Worm (Caenorhabditis elegans) whole organism, L3 larva: ENCODE measurements around the gene cpt-6.
A peak's percentile ranks its signal among the peaks of the same experiment; 100 is the strongest.

Experiments used
- R02D3.7 ChIP-seq: fragments of 150-350 bp; optimal IDR thresholded peaks from 2 replicates; lab custom pipeline; 2014; ENCODE audit warnings: missing biosample characterization, missing genetic modification characterization
- ceh-9 ChIP-seq: sonication (generic microtip); optimal IDR thresholded peaks from 2 replicates; lab custom pipeline; 2018; ENCODE audit warnings: missing biosample characterization, missing genetic modification characterization
- daf-12 ChIP-seq: fragments of 150-350 bp; optimal IDR thresholded peaks from 2 replicates; lab custom pipeline; 2014; ENCODE audit warnings: missing biosample characterization, missing genetic modification reagents, missing genetic modification characterization
- elt-1 ChIP-seq: fragments of 150-350 bp; optimal IDR thresholded peaks from 2 replicates; lab custom pipeline; 2014; ENCODE audit warnings: missing biosample characterization, missing genetic modification characterization
- lin-15B ChIP-seq: fragments of 150-350 bp; optimal IDR thresholded peaks from 2 replicates; lab custom pipeline; 2014; ENCODE audit warnings: missing biosample characterization, missing genetic modification characterization
- lin-39 ChIP-seq: fragments of 150-350 bp; optimal IDR thresholded peaks from 2 replicates; lab custom pipeline; 2018; ENCODE audit warnings: missing biosample characterization, missing genetic modification reagents, missing genetic modification characterization
- mdl-1 ChIP-seq: fragments of 150-350 bp; optimal IDR thresholded peaks from 2 replicates; lab custom pipeline; 2014; ENCODE audit warnings: missing biosample characterization, missing genetic modification characterization
- nhr-25 ChIP-seq: sonication (generic microtip); optimal IDR thresholded peaks from 2 replicates; lab custom pipeline; 2017; ENCODE audit warnings: missing biosample characterization, missing genetic modification characterization
- nhr-43 ChIP-seq: sonication (generic microtip); optimal IDR thresholded peaks from 2 replicates; lab custom pipeline; 2016; ENCODE audit warnings: mild to moderate bottlenecking, missing genetic modification characterization, missing compliant biosample characterization; ENCODE audit not compliant: poor library complexity, severe bottlenecking
- pha-4 ChIP-seq: fragments of 150-350 bp; optimal IDR thresholded peaks from 2 replicates; lab custom pipeline; 2014; ENCODE audit warnings: missing biosample characterization, missing genetic modification reagents, missing genetic modification characterization
- sea-2 ChIP-seq: fragments of 150-350 bp; sonication (generic microtip); optimal IDR thresholded peaks from 4 replicates; lab custom pipeline; 2014; ENCODE audit warnings: missing biosample characterization, missing genetic modification reagents, missing genetic modification characterization
- skn-1 ChIP-seq: fragments of 150-350 bp; optimal IDR thresholded peaks from 2 replicates; lab custom pipeline; 2014; ENCODE audit warnings: missing biosample characterization, missing genetic modification characterization
- snpc-4 ChIP-seq: fragments of 150-350 bp; optimal IDR thresholded peaks from 2 replicates; lab custom pipeline; 2014; ENCODE audit warnings: missing biosample characterization, missing genetic modification characterization
- tbx-2 ChIP-seq: sonication (generic microtip); optimal IDR thresholded peaks from 2 replicates; lab custom pipeline; 2016; ENCODE audit warnings: mild to moderate bottlenecking, missing genetic modification characterization, missing compliant biosample characterization

DNA sequence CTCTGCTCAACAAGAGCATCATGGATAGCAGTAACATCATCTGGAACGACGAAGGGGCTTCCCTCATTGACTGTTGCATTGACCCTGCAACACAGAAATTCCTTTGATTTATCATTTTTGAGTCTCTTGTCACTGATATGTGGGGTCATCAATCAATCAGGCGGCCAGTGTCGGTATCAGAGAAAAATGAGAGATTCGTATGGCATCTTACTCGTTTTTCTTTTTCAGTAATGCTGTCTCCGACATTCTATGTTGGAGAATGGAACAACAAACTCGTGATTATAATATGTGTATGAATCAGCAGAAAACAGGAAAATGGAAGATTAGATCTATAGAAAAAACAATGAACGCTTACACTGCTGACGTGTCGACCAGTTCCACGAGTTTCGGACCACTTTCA lies 9.4 kb upstream of the cpt-6 start:
- TF ChIP-seq lin-15B (tag; lab: Kevin White, UChicago) (no peak), R02D3.7 (tag; lab: Kevin White, UChicago) (no peak), daf-12 (tag; lab: Kevin White, UChicago) (no peak), tbx-2 (tag; lab: Kevin White, UChicago) (no peak), sea-2 (GFP tag; lab: Kevin White, UChicago) (no peak), mdl-1 (no peak), snpc-4 (no peak), nhr-43 (tag; lab: Kevin White, UChicago) (no peak), nhr-25 (tag; lab: Kevin White, UChicago) (peak; percentile 0), lin-39 (peak; percentile 39), skn-1 (tag; lab: Kevin White, UChicago) (no peak), ceh-9 (tag; lab: Kevin White, UChicago) (no peak), pha-4 (tag; lab: Kevin White, UChicago) (no peak), elt-1 (no peak)
